Fruit fly (Drosophila melanogaster) whole organism, embryonic: ENCODE results near the gene unk.
A peak's percentile ranks its signal among the peaks of the same experiment; 100 is the strongest.

Source experiments
- Atf3 ChIP-seq: fragments of 200-800 bp; sonication (Bioruptor generic); optimal IDR thresholded peaks from 3 replicates; lab custom pipeline; 2016; ENCODE audit warnings: missing biosample characterization, missing genetic modification characterization
- C15 ChIP-seq: fragments of 200-800 bp; sonication (Bioruptor generic); IDR thresholded peaks from 3 replicates; pipeline ENCODE4 v1.3.6; 2022; ENCODE audit warnings: missing biosample characterization, missing genetic modification characterization
- CG10979 ChIP-seq: fragments of 200-800 bp; sonication (Bioruptor generic); optimal IDR thresholded peaks from 2 replicates; lab custom pipeline; 2018; ENCODE audit warnings: missing biosample characterization, mild to moderate bottlenecking, missing genetic modification characterization, moderate library complexity
- CG11085 ChIP-seq: fragments of 200-800 bp; sonication (Bioruptor generic); IDR thresholded peaks from 2 replicates; pipeline ENCODE4 v1.3.6; 2022; ENCODE audit warnings: missing biosample characterization, missing genetic modification characterization
- CG11504 ChIP-seq: fragments of 200-800 bp; sonication (Bioruptor generic); optimal IDR thresholded peaks from 3 replicates; lab custom pipeline; 2019; ENCODE audit warnings: missing biosample characterization, mild to moderate bottlenecking, missing genetic modification characterization, moderate library complexity
- CG11560 ChIP-seq: fragments of 200-800 bp; sonication (Bioruptor generic); IDR thresholded peaks from 3 replicates; pipeline ENCODE4 v1.3.6; 2022; ENCODE audit warnings: missing biosample characterization, missing genetic modification characterization
- CG12236 ChIP-seq: fragments of 200-800 bp; sonication (Bioruptor generic); optimal IDR thresholded peaks from 2 replicates; lab custom pipeline; 2016; ENCODE audit warnings: missing biosample characterization, missing genetic modification characterization
- CG12744 ChIP-seq: fragments of 200-800 bp; sonication (Bioruptor generic); optimal IDR thresholded peaks from 2 replicates; lab custom pipeline; 2016; ENCODE audit warnings: missing biosample characterization, missing genetic modification characterization
- CG14014 ChIP-seq: fragments of 200-800 bp; sonication (Bioruptor generic); IDR thresholded peaks from 2 replicates; pipeline ENCODE4 v1.3.6; 2022; ENCODE audit warnings: missing biosample characterization, missing genetic modification characterization
- CG15269 ChIP-seq: fragments of 200-800 bp; sonication (Bioruptor generic); optimal IDR thresholded peaks from 2 replicates; lab custom pipeline; 2018; ENCODE audit warnings: missing biosample characterization, mild to moderate bottlenecking, missing genetic modification characterization, moderate library complexity
- CG16813 ChIP-seq: fragments of 200-800 bp; sonication (Bioruptor generic); IDR thresholded peaks from 3 replicates; pipeline ENCODE4 v1.3.6; 2022; ENCODE audit warnings: missing biosample characterization, missing genetic modification characterization; ENCODE audit not compliant: partially characterized antibody
- CG16815 ChIP-seq: fragments of 200-800 bp; sonication (Bioruptor generic); optimal IDR thresholded peaks from 3 replicates; lab custom pipeline; 2017; ENCODE audit warnings: missing biosample characterization, mild to moderate bottlenecking, missing genetic modification characterization
- CG17568 ChIP-seq: fragments of 200-800 bp; sonication (Bioruptor generic); optimal IDR thresholded peaks from 2 replicates; lab custom pipeline; 2018; ENCODE audit warnings: missing biosample characterization, mild to moderate bottlenecking, missing genetic modification characterization, moderate library complexity
- CG17829 ChIP-seq: fragments of 200-800 bp; optimal IDR thresholded peaks from 2 replicates; lab custom pipeline; 2019; ENCODE audit warnings: missing biosample characterization, mild to moderate bottlenecking, missing genetic modification characterization, moderate library complexity
- CG1832 ChIP-seq: fragments of 200-800 bp; sonication (Bioruptor generic); optimal IDR thresholded peaks from 2 replicates; lab custom pipeline; 2017; ENCODE audit warnings: missing biosample characterization, mild to moderate bottlenecking, missing genetic modification characterization, inconsistent platforms
- CG2116 ChIP-seq: fragments of 200-800 bp; sonication (Bioruptor generic); optimal IDR thresholded peaks from 3 replicates; lab custom pipeline; 2018; ENCODE audit warnings: missing biosample characterization, mild to moderate bottlenecking, missing genetic modification characterization
- CG2199 ChIP-seq: fragments of 200-800 bp; sonication (Bioruptor generic); IDR thresholded peaks from 3 replicates; pipeline ENCODE4 v1.3.6; 2022; ENCODE audit warnings: missing biosample characterization, missing genetic modification characterization
- CG2875 ChIP-seq: fragments of 200-800 bp; sonication (Bioruptor generic); optimal IDR thresholded peaks from 2 replicates; lab custom pipeline; 2017; ENCODE audit warnings: missing biosample characterization, mild to moderate bottlenecking, missing genetic modification characterization, missing genetic modification reagents
- CG34422 ChIP-seq: fragments of 200-800 bp; sonication (Bioruptor generic); IDR thresholded peaks from 3 replicates; pipeline ENCODE4 v1.3.6; 2022; ENCODE audit warnings: missing biosample characterization, missing genetic modification characterization
- CG42726 ChIP-seq: fragments of 200-800 bp; sonication (Bioruptor generic); IDR thresholded peaks from 2 replicates; pipeline ENCODE4 v1.3.6; 2022; ENCODE audit warnings: missing biosample characterization, missing genetic modification characterization; ENCODE audit not compliant: partially characterized antibody
- CG4282 ChIP-seq: fragments of 200-800 bp; sonication (Bioruptor generic); optimal IDR thresholded peaks from 2 replicates; lab custom pipeline; 2016; ENCODE audit warnings: missing biosample characterization, missing genetic modification characterization
- CG6254 ChIP-seq: fragments of 200-800 bp; sonication (Bioruptor generic); optimal IDR thresholded peaks from 3 replicates; lab custom pipeline; 2017; ENCODE audit warnings: mild to moderate bottlenecking, missing biosample characterization, missing genetic modification reagents, missing genetic modification characterization
- CG6683 ChIP-seq: fragments of 200-800 bp; sonication (Bioruptor generic); optimal IDR thresholded peaks from 2 replicates; lab custom pipeline; 2017; ENCODE audit warnings: missing biosample characterization, mild to moderate bottlenecking, missing genetic modification characterization, missing genetic modification reagents
- CG9437 ChIP-seq: fragments of 200-800 bp; sonication (Bioruptor generic); optimal IDR thresholded peaks from 2 replicates; lab custom pipeline; 2018; ENCODE audit warnings: missing biosample characterization, mild to moderate bottlenecking, missing genetic modification characterization
- CoRest ChIP-seq: fragments of 200-800 bp; sonication (Bioruptor generic); optimal IDR thresholded peaks from 3 replicates; lab custom pipeline; 2018; ENCODE audit warnings: missing biosample characterization, mild to moderate bottlenecking, missing genetic modification characterization, moderate library complexity
- D19A ChIP-seq: fragments of 200-800 bp; optimal IDR thresholded peaks from 3 replicates; lab custom pipeline; 2019; ENCODE audit warnings: missing biosample characterization, mild to moderate bottlenecking, missing genetic modification characterization, moderate library complexity
- Dip2 ChIP-seq: fragments of 200-800 bp; sonication (Bioruptor generic); IDR thresholded peaks from 2 replicates; pipeline ENCODE4 v1.3.6; 2022; ENCODE audit warnings: missing biosample characterization, missing genetic modification characterization
- Ets65A ChIP-seq: fragments of 200-800 bp; sonication (Bioruptor generic); peaks from one replicate; lab custom pipeline; 2016; ENCODE audit warnings: missing biosample characterization, missing genetic modification characterization
- HLH3B ChIP-seq: fragments of 200-800 bp; sonication (Bioruptor generic); IDR thresholded peaks from 2 replicates; pipeline ENCODE4 v1.3.6; 2022; ENCODE audit warnings: missing biosample characterization, missing genetic modification characterization
- HmgD ChIP-seq: fragments of 200-800 bp; sonication (Bioruptor generic); optimal IDR thresholded peaks from 3 replicates; lab custom pipeline; 2016; ENCODE audit warnings: missing biosample characterization, missing genetic modification characterization
- Nf-YB ChIP-seq: fragments of 200-800 bp; sonication (Bioruptor generic); optimal IDR thresholded peaks from 3 replicates; lab custom pipeline; 2019; ENCODE audit warnings: missing biosample characterization, mild to moderate bottlenecking, missing genetic modification characterization, moderate library complexity
- bowl ChIP-seq: fragments of 200-800 bp; sonication (Bioruptor generic); IDR thresholded peaks from 2 replicates; pipeline ENCODE4 v1.3.6; 2022; ENCODE audit warnings: missing biosample characterization, missing genetic modification characterization
- bsh ChIP-seq, 2 experiments: fragments of 200-800 bp; sonication (Bioruptor generic); optimal IDR thresholded peaks; 2 replicates each; lab custom pipeline; 2017 to 2018; ENCODE audit warnings: mild to moderate bottlenecking in 2 of 2, missing biosample characterization in 2 of 2, missing genetic modification characterization in 2 of 2, moderate library complexity in 1 of 2
- cato ChIP-seq: fragments of 200-800 bp; sonication (Bioruptor generic); optimal IDR thresholded peaks from 2 replicates; lab custom pipeline; 2016; ENCODE audit warnings: missing biosample characterization, missing genetic modification characterization, borderline replicate concordance
- dati ChIP-seq: fragments of 200-800 bp; sonication (Bioruptor generic); IDR thresholded peaks from 2 replicates; pipeline ENCODE4 v1.3.6; 2022; ENCODE audit warnings: missing biosample characterization, missing genetic modification characterization
- fd96Cb ChIP-seq: fragments of 200-800 bp; sonication (Bioruptor generic); optimal IDR thresholded peaks from 2 replicates; lab custom pipeline; 2018; ENCODE audit warnings: missing biosample characterization, mild to moderate bottlenecking, missing genetic modification characterization, moderate library complexity
- ftz-f1 ChIP-seq: fragments of 200-800 bp; sonication (Bioruptor generic); optimal IDR thresholded peaks from 2 replicates; lab custom pipeline; 2016; ENCODE audit warnings: missing biosample characterization, missing genetic modification characterization
- hth ChIP-seq: fragments of >200 bp; optimal IDR thresholded peaks from 2 replicates; lab custom pipeline; 2017; ENCODE audit warnings: inconsistent platforms
- mld ChIP-seq: fragments of 200-800 bp; sonication (Bioruptor generic); IDR thresholded peaks from 3 replicates; pipeline ENCODE4 v1.3.6; 2022; ENCODE audit warnings: missing biosample characterization, missing genetic modification characterization; ENCODE audit not compliant: partially characterized antibody
- nmo ChIP-seq: fragments of 200-800 bp; sonication (Bioruptor generic); optimal IDR thresholded peaks from 2 replicates; lab custom pipeline; 2018; ENCODE audit warnings: missing biosample characterization, mild to moderate bottlenecking, missing genetic modification characterization, moderate library complexity
- org-1 ChIP-seq: fragments of 200-800 bp; sonication (Bioruptor generic); optimal IDR thresholded peaks from 2 replicates; lab custom pipeline; 2017; ENCODE audit warnings: missing biosample characterization, missing genetic modification characterization
- pb ChIP-seq: fragments of 200-800 bp; sonication (Bioruptor generic); optimal IDR thresholded peaks from 3 replicates; lab custom pipeline; 2016; ENCODE audit warnings: missing biosample characterization, missing genetic modification characterization
- pnt ChIP-seq: fragments of 200-800 bp; sonication (Bioruptor generic); optimal IDR thresholded peaks from 3 replicates; lab custom pipeline; 2016; ENCODE audit warnings: missing biosample characterization, missing genetic modification characterization
- pzg ChIP-seq: fragments of 200-800 bp; sonication (Bioruptor generic); optimal IDR thresholded peaks from 3 replicates; lab custom pipeline; 2018; ENCODE audit warnings: missing biosample characterization, mild to moderate bottlenecking, missing genetic modification characterization, moderate library complexity
- seq ChIP-seq: fragments of 200-800 bp; sonication (Bioruptor generic); IDR thresholded peaks from 2 replicates; pipeline ENCODE4 v1.3.6; 2022; ENCODE audit warnings: missing biosample characterization, missing genetic modification characterization
- sim ChIP-seq: fragments of 200-800 bp; sonication (Bioruptor generic); IDR thresholded peaks from 2 replicates; pipeline ENCODE4 v1.3.6; 2022; ENCODE audit warnings: missing biosample characterization, missing genetic modification characterization
- sna ChIP-seq: fragments of 200-800 bp; sonication (Bioruptor generic); IDR thresholded peaks from 2 replicates; pipeline ENCODE4 v1.3.6; 2022; ENCODE audit warnings: missing biosample characterization, missing genetic modification characterization; ENCODE audit not compliant: partially characterized antibody
- tll ChIP-seq, 2 experiments: fragments of 200-800 bp in 1 of 2; fragments of >200 bp in 1 of 2; sonication (Bioruptor generic) in 1 of 2; optimal IDR thresholded peaks; 2 replicates each; lab custom pipeline; 2017 to 2019; ENCODE audit warnings: missing biosample characterization in 2 of 2, missing genetic modification characterization in 2 of 2, mild to moderate bottlenecking in 1 of 2, moderate library complexity in 1 of 2
- unc-4 ChIP-seq: fragments of 200-800 bp; sonication (Bioruptor generic); IDR thresholded peaks from 2 replicates; pipeline ENCODE4 v1.3.6; 2022; ENCODE audit warnings: missing biosample characterization, missing genetic modification characterization; ENCODE audit not compliant: partially characterized antibody
- unpg ChIP-seq: fragments of 200-800 bp; sonication (Bioruptor generic); optimal IDR thresholded peaks from 3 replicates; lab custom pipeline; 2018; ENCODE audit warnings: missing biosample characterization, mild to moderate bottlenecking, missing genetic modification characterization, moderate library complexity
- vnd ChIP-seq: fragments of 200-800 bp; sonication (Bioruptor generic); IDR thresholded peaks from 3 replicates; pipeline ENCODE4 v1.3.6; 2022; ENCODE audit warnings: missing biosample characterization, missing genetic modification characterization; ENCODE audit not compliant: partially characterized antibody

unk gene

DNA sequence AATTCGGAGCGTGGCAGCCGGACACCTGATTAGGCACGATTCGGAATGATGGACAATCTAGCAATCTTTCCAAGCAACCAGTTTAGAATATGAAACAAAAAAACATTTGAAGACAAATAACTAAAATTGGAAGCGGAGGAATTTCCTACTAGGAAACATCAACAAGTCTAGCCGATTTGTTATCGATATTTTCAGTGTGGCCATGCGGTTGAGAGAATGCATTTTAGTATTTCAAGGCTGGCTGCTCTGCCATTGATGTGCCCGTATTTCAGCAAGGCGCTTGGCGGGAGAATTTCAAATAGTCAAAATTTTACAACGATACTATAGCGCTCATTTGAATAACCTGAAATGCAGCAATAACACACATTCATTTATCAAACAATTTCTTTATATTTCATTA lies 29.9 kb downstream of the unk start, which contains the start of gene CG31457 (continued):
- TF ChIP-seq unpg (GFP tag; lab: Kevin White, UChicago) (no peak), Ets65A (peak; percentile 55), CG42726 (GFP tag; lab: Robert Waterston, UW) (peak; percentile 26; the same call in 1 of the 2 replicates), D19A (no peak), pzg (peak; percentile 95), CoRest (tag; lab: Kevin White, UChicago) (peak; percentile 21), CG12744 (no peak), org-1 (GFP tag; lab: Kevin White, UChicago) (no peak), CG12236 (GFP tag; lab: Kevin White, UChicago) (no peak), CG11560 (tag; lab: Robert Waterston, UW) (no peak), CG6683 (GFP tag; lab: Kevin White, UChicago) (no peak), CG17568 (GFP tag; lab: Kevin White, UChicago) (no peak), cato (GFP tag; lab: Kevin White, UChicago) (no peak), HmgD (GFP tag; lab: Kevin White, UChicago) (peak; percentile 61), tll (GFP tag; optimal IDR thresholded peaks at IDR 0.05; lab: Kevin White, UChicago) (no peak), Atf3 (GFP tag; lab: Kevin White, UChicago) (no peak), sna (GFP tag; lab: Robert Waterston, UW) (peak; percentile 73; the same call in 1 of the 2 replicates), dati (GFP tag; lab: Robert Waterston, UW) (no peak), vnd (GFP tag; lab: Robert Waterston, UW) (peak; percentile 63), bowl (GFP tag; lab: Robert Waterston, UW) (no peak), fd96Cb (tag; lab: Kevin White, UChicago) (no peak), Dip2 (GFP tag; lab: Robert Waterston, UW) (no peak), CG10979 (tag; lab: Kevin White, UChicago) (no peak), pb (GFP tag; lab: Kevin White, UChicago) (no peak), Nf-YB (GFP tag; lab: Kevin White, UChicago) (no peak), CG11085 (no peak), CG14014 (GFP tag; lab: Robert Waterston, UW) (no peak), CG2875 (GFP tag; lab: Kevin White, UChicago) (no peak), sim (no peak), bsh (GFP tag; optimal IDR thresholded peaks at IDR 0.05; lab: Kevin White, UChicago) (no peak), seq (GFP tag; lab: Robert Waterston, UW) (no peak), HLH3B (GFP tag; lab: Robert Waterston, UW) (no peak), CG1832 (GFP tag; lab: Kevin White, UChicago) (no peak), CG4282 (GFP tag; lab: Kevin White, UChicago) (no peak), CG2116 (GFP tag; lab: Kevin White, UChicago) (peak; percentile 64), ftz-f1 (peak; percentile 85), CG34422 (no peak), CG9437 (GFP tag; lab: Kevin White, UChicago) (no peak), mld (peak; percentile 60; the same call in 1 of the 3 replicates), CG15269 (no peak), C15 (GFP tag; lab: Robert Waterston, UW) (no peak), pnt (GFP tag; lab: Kevin White, UChicago) (no peak), CG6254 (no peak), CG16813 (peak; percentile 80), CG16815 (GFP tag; lab: Kevin White, UChicago) (no peak), CG17829 (tag; lab: Kevin White, UChicago) (peak; percentile 31), nmo (GFP tag; lab: Kevin White, UChicago) (peak; percentile 55), CG2199 (GFP tag; lab: Robert Waterston, UW) (no peak), CG11504 (tag; lab: Kevin White, UChicago) (no peak), hth (lab: Kevin White, UChicago) (no peak), unc-4 (GFP tag; lab: Robert Waterston, UW) (peak; percentile 89)
